Worm (Caenorhabditis elegans): ENCODE results near the gene K04C1.2.
A peak's percentile ranks its signal among the peaks of the same experiment; 100 is the strongest.

Gene K04C1.2

ce11 chrX:14238291-14238758, at the start of gene K04C1.2:
Gene K04C1.2, plus strand, starts transcription at chrX:14238708.
- TF ChIP-seq egl-27 (tag; optimal IDR thresholded peaks at IDR 0.05) (no peak), lsy-2 (tag; optimal IDR thresholded peaks at IDR 0.05) (peak in 1 of 2 experiments; percentile 51), C34F6.9 (tag; optimal IDR thresholded peaks at IDR 0.05) (peak; percentile 78), sma-9 (GFP tag; optimal IDR thresholded peaks at IDR 0.05) (peak; percentile 15), sma-9 (tag; optimal IDR thresholded peaks at IDR 0.05) (no peak), nhr-10 (tag; optimal IDR thresholded peaks at IDR 0.05) (no peak), aly-2 (tag; optimal IDR thresholded peaks at IDR 0.05) (no peak), F13H6.1 (tag; optimal IDR thresholded peaks at IDR 0.05) (peak; percentile 39), elt-1 (tag; optimal IDR thresholded peaks at IDR 0.05) (no peak), crh-2 (tag; optimal IDR thresholded peaks at IDR 0.05) (peak; percentile 27), blmp-1 (tag; optimal IDR thresholded peaks at IDR 0.05; ENCODE audit: insufficient read depth) (peak; percentile 9), fos-1 (tag; optimal IDR thresholded peaks at IDR 0.05) (peak; percentile 35), unc-55 (GFP tag; optimal IDR thresholded peaks at IDR 0.05) (peak; percentile 66), nhr-129 (tag; optimal IDR thresholded peaks at IDR 0.05) (peak; percentile 79), nhr-25 (tag; optimal IDR thresholded peaks at IDR 0.05) (peak; percentile 46)

- TF ChIP-seq unc-55 (GFP tag; optimal IDR thresholded peaks at IDR 0.05) (no peak), lsy-2 (tag; optimal IDR thresholded peaks at IDR 0.05) (peak in 1 of 2 experiments; percentile 45), gmeb-1 (tag; optimal IDR thresholded peaks at IDR 0.05) (peak; percentile 32), sma-9 (GFP tag; optimal IDR thresholded peaks at IDR 0.05) (peak; percentile 72), sma-9 (tag; optimal IDR thresholded peaks at IDR 0.05) (no peak), fos-1 (tag; optimal IDR thresholded peaks at IDR 0.05) (peak; percentile 42)
These were observed 44.3 kb upstream of the K04C1.2 start for ce11 chrX:14194251-14194650.

ce11 chrX:14206321-14206720, 32.2 kb upstream of the K04C1.2 start:
- TF ChIP-seq mab-5 (tag; optimal IDR thresholded peaks at IDR 0.05) (no peak), fos-1 (tag; optimal IDR thresholded peaks at IDR 0.05) (peak; percentile 67), elt-1 (tag; optimal IDR thresholded peaks at IDR 0.05) (no peak), lin-39 (tag; optimal IDR thresholded peaks at IDR 0.05) (no peak), Y55F3AM.14 (GFP tag; optimal IDR thresholded peaks at IDR 0.05) (no peak), blmp-1 (tag; optimal IDR thresholded peaks at IDR 0.05; ENCODE audit: insufficient read depth) (no peak), nhr-11 (tag; optimal IDR thresholded peaks at IDR 0.05) (no peak), ztf-1 (GFP tag; conservative IDR thresholded peaks at IDR 0.05) (no peak), unc-39 (tag; optimal IDR thresholded peaks at IDR 0.05) (no peak)

- TF ChIP-seq nhr-129 (tag; optimal IDR thresholded peaks at IDR 0.05) (no peak), nhr-11 (tag; optimal IDR thresholded peaks at IDR 0.05) (no peak), fos-1 (tag; optimal IDR thresholded peaks at IDR 0.05) (peak; percentile 60), lsy-2 (tag; optimal IDR thresholded peaks at IDR 0.05) (no peak), crh-2 (tag; optimal IDR thresholded peaks at IDR 0.05) (peak; percentile 37)
These were observed 30.6 kb upstream of the K04C1.2 start, which contains the start of gene ceh-37 for ce11 chrX:14207942-14208341. Gene ceh-37, minus strand, starts transcription at chrX:14208000.

ce11 chrX:14213314-14213713, 25.2 kb upstream of the K04C1.2 start:
- TF ChIP-seq fos-1 (tag; optimal IDR thresholded peaks at IDR 0.05) = peak; percentile 17
- no peak for TF ChIP-seq nhr-11 (tag; optimal IDR thresholded peaks at IDR 0.05)

- TF ChIP-seq nhr-12 (tag; optimal IDR thresholded peaks at IDR 0.05) (no peak), aly-2 (tag; optimal IDR thresholded peaks at IDR 0.05) (no peak), lin-11 (tag; optimal IDR thresholded peaks at IDR 0.05) (no peak), nhr-10 (tag; optimal IDR thresholded peaks at IDR 0.05) (no peak), fos-1 (tag; optimal IDR thresholded peaks at IDR 0.05) (peak; percentile 99), ztf-11 (tag; optimal IDR thresholded peaks at IDR 0.05) (no peak), nhr-6 (tag; optimal IDR thresholded peaks at IDR 0.05) (no peak), mdl-1 (tag; optimal IDR thresholded peaks at IDR 0.05) (no peak), R02D3.7 (tag; optimal IDR thresholded peaks at IDR 0.05) (no peak), F13H6.1 (tag; optimal IDR thresholded peaks at IDR 0.05) (peak; percentile 21), egl-27 (tag; optimal IDR thresholded peaks at IDR 0.05) (no peak), unc-62 (GFP tag; optimal IDR thresholded peaks at IDR 0.05) (no peak), sem-4 (tag; optimal IDR thresholded peaks at IDR 0.05) (no peak), elt-3 (tag; optimal IDR thresholded peaks at IDR 0.05) (no peak), ama-1 (optimal IDR thresholded peaks at IDR 0.05) (no peak), dmd-4 (tag; optimal IDR thresholded peaks at IDR 0.05) (no peak), zag-1 (tag; optimal IDR thresholded peaks at IDR 0.05) (no peak), alr-1 (tag; optimal IDR thresholded peaks at IDR 0.05) (no peak), ztf-4 (tag; optimal IDR thresholded peaks at IDR 0.05) (no peak), lsy-2 (tag; optimal IDR thresholded peaks at IDR 0.05) (no peak), peb-1 (tag; optimal IDR thresholded peaks at IDR 0.05) (no peak), skn-1 (tag; optimal IDR thresholded peaks at IDR 0.05) (peak; percentile 25), nhr-25 (tag; optimal IDR thresholded peaks at IDR 0.05) (no peak), lin-39 (tag; optimal IDR thresholded peaks at IDR 0.05) (no peak), sma-9 (GFP tag; optimal IDR thresholded peaks at IDR 0.05) (peak; percentile 60), sma-9 (tag; optimal IDR thresholded peaks at IDR 0.05) (no peak), nhr-77 (tag; optimal IDR thresholded peaks at IDR 0.05) (no peak), mab-5 (tag; optimal IDR thresholded peaks at IDR 0.05) (no peak), snpc-4 (tag; optimal IDR thresholded peaks at IDR 0.05) (no peak), unc-55 (GFP tag; optimal IDR thresholded peaks at IDR 0.05) (no peak), nhr-237 (tag; optimal IDR thresholded peaks at IDR 0.05) (no peak)
These were observed 23.9 kb upstream of the K04C1.2 start, which contains the start of gene K06G5.1 for ce11 chrX:14214520-14215023. Gene K06G5.1, plus strand, starts transcription at chrX:14214973.

Measured in whole organism, L2 larva.